ENCODE assay signal across 4 worm cellular contexts in genomic region chrV:9047555-9048049, ce11.
TF ChIP-seq lines count a peak whose summit lies in the region.

C25E10.17 (minus strand) TSS chrV:9047605.

TF ChIP-seq in whole organism, L1 larva, 84 proteins besides CTCF, POLR2A, EP300 and RAD21 (continues in another document):
- TF ChIP-seq mef-2 (tag; optimal IDR thresholded peaks at IDR 0.05; lab: Kevin White, UChicago) = no peak
- TF ChIP-seq alr-1 (tag; optimal IDR thresholded peaks at IDR 0.05; lab: Kevin White, UChicago; ENCODE audit: borderline replicate concordance) = no peak
- TF ChIP-seq rnt-1 (tag; optimal IDR thresholded peaks at IDR 0.05; lab: Kevin White, UChicago) = no peak
- TF ChIP-seq dsc-1 (tag; optimal IDR thresholded peaks at IDR 0.05; lab: Kevin White, UChicago) = peak; percentile 67
- peak; percentile 42 for TF ChIP-seq nhr-71 (tag; optimal IDR thresholded peaks at IDR 0.05; lab: Kevin White, UChicago)
- TF ChIP-seq pag-3 (tag; optimal IDR thresholded peaks at IDR 0.05; lab: Kevin White, UChicago; ENCODE audit: borderline replicate concordance, insufficient read depth) = no peak
- no peak for TF ChIP-seq jun-1 (tag; optimal IDR thresholded peaks at IDR 0.05; lab: Kevin White, UChicago)
- TF ChIP-seq ceh-82 (tag; optimal IDR thresholded peaks at IDR 0.05; lab: Kevin White, UChicago) = no peak
- peak; percentile 44 for TF ChIP-seq pax-3 (tag; optimal IDR thresholded peaks at IDR 0.05; lab: Kevin White, UChicago)
- TF ChIP-seq pqm-1 (tag; optimal IDR thresholded peaks at IDR 0.05; lab: Kevin White, UChicago) = no peak
- no peak for TF ChIP-seq efl-1 (optimal IDR thresholded peaks at IDR 0.05; lab: Kevin White, UChicago)
- no peak for TF ChIP-seq efl-1 (GFP tag; optimal IDR thresholded peaks at IDR 0.05 in 1 of 2; lab: Kevin White, UChicago)
- TF ChIP-seq snpc-4 (tag; optimal IDR thresholded peaks at IDR 0.05; lab: Kevin White, UChicago) = no peak
- TF ChIP-seq lin-39 (tag; optimal IDR thresholded peaks at IDR 0.05; lab: Kevin White, UChicago) = no peak
- peak; percentile 89 for TF ChIP-seq fkh-8 (tag; optimal IDR thresholded peaks at IDR 0.05; lab: Kevin White, UChicago)
- TF ChIP-seq hlh-17 (GFP tag; optimal IDR thresholded peaks at IDR 0.05; lab: Kevin White, UChicago; ENCODE audit: borderline replicate concordance) = no peak
- no peak for TF ChIP-seq unc-30 (tag; optimal IDR thresholded peaks at IDR 0.05; lab: Kevin White, UChicago)
- TF ChIP-seq xbp-1 (tag; optimal IDR thresholded peaks at IDR 0.05; lab: Kevin White, UChicago) = no peak
- TF ChIP-seq grh-1 (GFP tag; IDR thresholded peaks at IDR 0.05; lab: Robert Waterston, UW) = no peak
- no peak for TF ChIP-seq tlp-1 (tag; optimal IDR thresholded peaks at IDR 0.05; lab: Kevin White, UChicago)
- TF ChIP-seq sox-4 (tag; optimal IDR thresholded peaks at IDR 0.05; lab: Kevin White, UChicago) = peak; percentile 58
- TF ChIP-seq blmp-1 (tag; optimal IDR thresholded peaks at IDR 0.05; lab: Kevin White, UChicago) = no peak
- TF ChIP-seq ceh-88 (GFP tag; IDR thresholded peaks at IDR 0.05; lab: Robert Waterston, UW) = no peak

TF ChIP-seq in whole organism, L2 larva, 48 proteins besides CTCF, POLR2A, EP300 and RAD21:
- TF ChIP-seq egl-27 (tag; optimal IDR thresholded peaks at IDR 0.05; lab: Kevin White, UChicago) (no peak), mbf-1 (tag; optimal IDR thresholded peaks at IDR 0.05; lab: Kevin White, UChicago) (no peak), nhr-21 (tag; optimal IDR thresholded peaks at IDR 0.05; lab: Kevin White, UChicago) (peak; percentile 26), nhr-129 (tag; optimal IDR thresholded peaks at IDR 0.05; lab: Kevin White, UChicago) (no peak)

TF ChIP-seq in whole organism, L3 larva, 47 proteins besides CTCF, POLR2A, EP300 and RAD21:
- TF ChIP-seq nhr-12 (tag; optimal IDR thresholded peaks at IDR 0.05; lab: Kevin White, UChicago) (no peak), daf-12 (tag; optimal IDR thresholded peaks at IDR 0.05; lab: Kevin White, UChicago) (no peak), nhr-11 (tag; optimal IDR thresholded peaks at IDR 0.05; lab: Kevin White, UChicago) (peak; percentile 23)
TF ChIP-seq in whole organism, L3 larva: peak in this region for 1.

TF ChIP-seq in whole organism, L4 larva, 104 proteins besides CTCF, POLR2A, EP300 and RAD21:
- TF ChIP-seq aha-1 (tag; lab: Kevin White, UChicago) = peak; percentile 92
- no peak for TF ChIP-seq attf-4 (tag; optimal IDR thresholded peaks at IDR 0.05; lab: Kevin White, UChicago)
TF ChIP-seq in whole organism, L4 larva: peak in this region for 1.

Comparison
In these comparisons a context has a peak if more than half of its experiments do, and no peak if none do; other contexts are left out.
1. Of the 29 proteins assayed by ChIP-seq in both whole organism, L4 larva and whole organism, L1 larva: peak only in whole organism, L4 larva: aha-1; only in whole organism, L1 larva: nhr-11; in both: none; in neither: 27.